Fruit fly (Drosophila melanogaster) whole organism, embryonic: ENCODE results near the gene Dhps.

Source experiments
- CG34376 ChIP-seq: fragments of 200-800 bp; sonication (Bioruptor generic); optimal IDR thresholded peaks from 2 replicates; lab custom pipeline; 2018; ENCODE audit warnings: missing biosample characterization, mild to moderate bottlenecking, missing genetic modification characterization
- CG6683 ChIP-seq: fragments of 200-800 bp; sonication (Bioruptor generic); optimal IDR thresholded peaks from 2 replicates; lab custom pipeline; 2017; ENCODE audit warnings: missing biosample characterization, mild to moderate bottlenecking, missing genetic modification characterization, missing genetic modification reagents
- CG8765 ChIP-seq: fragments of 200-800 bp; sonication (Bioruptor generic); IDR thresholded peaks from 2 replicates; pipeline ENCODE4 v1.3.6; 2022; ENCODE audit warnings: missing biosample characterization, missing genetic modification characterization
- D ChIP-seq, 2 experiments: fragments of 200-800 bp in 1 of 2; fragments of >200 bp in 1 of 2; sonication (Bioruptor generic) in 1 of 2; optimal IDR thresholded peaks; 2 replicates in 1 of 2; 3 replicates in 1 of 2; lab custom pipeline; 2017; ENCODE audit warnings: mild to moderate bottlenecking in 1 of 2, missing biosample characterization in 1 of 2, missing genetic modification characterization in 1 of 2, missing genetic modification reagents in 1 of 2
- Meics ChIP-seq: fragments of 200-800 bp; sonication (Bioruptor generic); optimal IDR thresholded peaks from 2 replicates; lab custom pipeline; 2017; ENCODE audit warnings: missing biosample characterization, mild to moderate bottlenecking, missing genetic modification characterization
- Poxn ChIP-seq: fragments of 200-800 bp; sonication (Bioruptor generic); IDR thresholded peaks from 2 replicates; pipeline ENCODE4 v1.3.6; 2022; ENCODE audit warnings: missing biosample characterization, missing genetic modification characterization
- ci ChIP-seq: fragments of 200-800 bp; sonication (Bioruptor generic); IDR thresholded peaks from 3 replicates; pipeline ENCODE4 v1.3.6; 2022; ENCODE audit warnings: missing biosample characterization, missing genetic modification characterization
- gcm2 ChIP-seq: fragments of 200-800 bp; sonication (Bioruptor generic); optimal IDR thresholded peaks from 2 replicates; lab custom pipeline; 2016; ENCODE audit warnings: missing biosample characterization, missing genetic modification characterization

dm6 chr3L:8154544-8154943 is 43.5 kb upstream of the Dhps start:
- TF ChIP-seq ci (GFP tag; lab: Robert Waterston, UW): no peak
- no peak for TF ChIP-seq CG34376 (GFP tag; lab: Kevin White, UChicago)
- no peak for TF ChIP-seq Poxn (GFP tag; lab: Robert Waterston, UW)
- TF ChIP-seq CG8765 (GFP tag; lab: Robert Waterston, UW): no peak
- no peak for TF ChIP-seq D (optimal IDR thresholded peaks at IDR 0.05; lab: Kevin White, UChicago)
- TF ChIP-seq D (GFP tag; optimal IDR thresholded peaks at IDR 0.05; lab: Kevin White, UChicago): no peak
- no peak for TF ChIP-seq gcm2 (GFP tag; lab: Kevin White, UChicago)
- TF ChIP-seq Meics: no peak
- no peak for TF ChIP-seq CG6683 (GFP tag; lab: Kevin White, UChicago)
